Fruit fly (Drosophila melanogaster) whole organism, prepupa: Measurements from ENCODE around the gene Ccn.

Experiments used
- Blimp-1 ChIP-seq: fragments of 200-800 bp; sonication (Bioruptor generic); optimal IDR thresholded peaks from 3 replicates; lab custom pipeline; 2017; ENCODE audit warnings: missing biosample characterization, missing genetic modification characterization, mild to moderate bottlenecking, moderate library complexity, missing genetic modification reagents
- CG10669 ChIP-seq: fragments of 200-800 bp; sonication (Bioruptor generic); optimal IDR thresholded peaks from 3 replicates; lab custom pipeline; 2018; ENCODE audit warnings: missing biosample characterization, mild to moderate bottlenecking, missing genetic modification characterization, moderate library complexity
- CG11294 ChIP-seq: fragments of 200-800 bp; sonication (Bioruptor generic); IDR thresholded peaks from 2 replicates; pipeline ENCODE4 v1.3.6; 2022; ENCODE audit warnings: missing biosample characterization, missing genetic modification characterization
- CG11902 ChIP-seq: fragments of 200-800 bp; sonication (Bioruptor generic); optimal IDR thresholded peaks from 3 replicates; lab custom pipeline; 2016; ENCODE audit warnings: missing biosample characterization, missing genetic modification characterization
- CG15336 ChIP-seq: fragments of 200-800 bp; sonication (Bioruptor generic); IDR thresholded peaks from 2 replicates; pipeline ENCODE4 v1.3.6; 2022; ENCODE audit warnings: missing biosample characterization, missing genetic modification characterization
- CG1621 ChIP-seq: fragments of 200-800 bp; sonication (Bioruptor generic); optimal IDR thresholded peaks from 3 replicates; lab custom pipeline; 2018; ENCODE audit warnings: missing biosample characterization, mild to moderate bottlenecking, missing genetic modification characterization
- CG3032 ChIP-seq: fragments of 200-800 bp; optimal IDR thresholded peaks from 2 replicates; lab custom pipeline; 2019; ENCODE audit warnings: missing biosample characterization, mild to moderate bottlenecking, missing genetic modification characterization, moderate library complexity
- CG31627 ChIP-seq: fragments of 200-800 bp; sonication (Bioruptor generic); optimal IDR thresholded peaks from 3 replicates; lab custom pipeline; 2016; ENCODE audit warnings: missing biosample characterization, missing genetic modification characterization
- CG34406 ChIP-seq: fragments of 200-800 bp; sonication (Bioruptor generic); optimal IDR thresholded peaks from 3 replicates; lab custom pipeline; 2016; ENCODE audit warnings: missing biosample characterization, missing genetic modification characterization
- CG3919 ChIP-seq: fragments of 200-800 bp; sonication (Bioruptor generic); optimal IDR thresholded peaks from 3 replicates; lab custom pipeline; 2016; ENCODE audit warnings: missing biosample characterization, missing genetic modification characterization
- CG6163 ChIP-seq: fragments of 200-800 bp; sonication (Bioruptor generic); IDR thresholded peaks from 3 replicates; pipeline ENCODE4 v1.3.6; 2022; ENCODE audit warnings: missing biosample characterization, missing genetic modification characterization
- CG6276 ChIP-seq: fragments of 200-800 bp; sonication (Bioruptor generic); optimal IDR thresholded peaks from 2 replicates; lab custom pipeline; 2017; ENCODE audit warnings: missing biosample characterization, mild to moderate bottlenecking, missing genetic modification characterization
- CG6792 ChIP-seq: fragments of 200-800 bp; sonication (Bioruptor generic); optimal IDR thresholded peaks from 3 replicates; lab custom pipeline; 2016; ENCODE audit warnings: missing biosample characterization, missing genetic modification characterization
- CG6808 ChIP-seq: fragments of 200-800 bp; sonication (Bioruptor generic); optimal IDR thresholded peaks from 3 replicates; lab custom pipeline; 2017; ENCODE audit warnings: missing biosample characterization, missing genetic modification characterization, mild to moderate bottlenecking, moderate library complexity, missing genetic modification reagents
- CG6854 ChIP-seq: fragments of 200-800 bp; sonication (Bioruptor generic); optimal IDR thresholded peaks from 2 replicates; lab custom pipeline; 2017; ENCODE audit warnings: missing biosample characterization, mild to moderate bottlenecking, missing genetic modification characterization
- CG8119 ChIP-seq: fragments of 200-800 bp; sonication (Bioruptor generic); IDR thresholded peaks from 3 replicates; pipeline ENCODE4 v1.3.6; 2022; ENCODE audit warnings: missing biosample characterization, missing genetic modification characterization
- CG8319 ChIP-seq: fragments of 200-800 bp; sonication (Bioruptor generic); optimal IDR thresholded peaks from 3 replicates; lab custom pipeline; 2016; ENCODE audit warnings: missing biosample characterization, missing genetic modification characterization
- Eip75B ChIP-seq: fragments of 200-800 bp; sonication (Bioruptor generic); optimal IDR thresholded peaks from 3 replicates; lab custom pipeline; 2016; ENCODE audit warnings: missing biosample characterization, missing genetic modification characterization
- Eip78C ChIP-seq: fragments of 200-800 bp; sonication (Bioruptor generic); peaks from one replicate; lab custom pipeline; 2016; ENCODE audit warnings: missing biosample characterization, missing genetic modification characterization
- Ets21C ChIP-seq: fragments of 200-800 bp; sonication (Bioruptor generic); optimal IDR thresholded peaks from 3 replicates; lab custom pipeline; 2016; ENCODE audit warnings: missing biosample characterization, missing genetic modification characterization
- Ets96B ChIP-seq: fragments of 200-800 bp; optimal IDR thresholded peaks from 2 replicates; lab custom pipeline; 2019; ENCODE audit warnings: missing biosample characterization, mild to moderate bottlenecking, missing genetic modification characterization, moderate library complexity
- Gug ChIP-seq: fragments of 200-800 bp; sonication (Bioruptor generic); IDR thresholded peaks from 2 replicates; pipeline ENCODE4 v1.3.6; 2022; ENCODE audit warnings: missing biosample characterization, missing genetic modification characterization
- Hr38 ChIP-seq: sonication (Bioruptor generic); optimal IDR thresholded peaks from 2 replicates; lab custom pipeline; 2016; ENCODE audit warnings: missing biosample characterization, missing genetic modification characterization
- Hr39 ChIP-seq: fragments of 200-800 bp; sonication (Bioruptor generic); optimal IDR thresholded peaks from 2 replicates; lab custom pipeline; 2016; ENCODE audit warnings: missing biosample characterization, missing genetic modification characterization
- Hr4 ChIP-seq: fragments of 200-800 bp; sonication (Bioruptor generic); optimal IDR thresholded peaks from 3 replicates; lab custom pipeline; 2016; ENCODE audit warnings: missing biosample characterization, missing genetic modification characterization
- Lpt ChIP-seq: fragments of 200-800 bp; sonication (Bioruptor generic); optimal IDR thresholded peaks from 3 replicates; lab custom pipeline; 2016; ENCODE audit warnings: missing biosample characterization, missing genetic modification characterization
- Met ChIP-seq: fragments of 200-800 bp; sonication (Bioruptor generic); optimal IDR thresholded peaks from 3 replicates; lab custom pipeline; 2016; ENCODE audit warnings: missing biosample characterization, missing genetic modification characterization
- OdsH ChIP-seq: fragments of 200-800 bp; sonication (Bioruptor generic); optimal IDR thresholded peaks from 3 replicates; lab custom pipeline; 2016; ENCODE audit warnings: missing biosample characterization, missing genetic modification characterization
- Smox ChIP-seq: fragments of 200-800 bp; sonication (Bioruptor generic); optimal IDR thresholded peaks from 3 replicates; lab custom pipeline; 2016; ENCODE audit warnings: missing biosample characterization, missing genetic modification characterization
- Sox102F ChIP-seq: fragments of 200-800 bp; sonication (Bioruptor generic); optimal IDR thresholded peaks from 2 replicates; lab custom pipeline; 2016; ENCODE audit warnings: missing biosample characterization, mild to moderate bottlenecking, missing genetic modification characterization
- Sox14 ChIP-seq: fragments of 200-800 bp; sonication (Bioruptor generic); optimal IDR thresholded peaks from 3 replicates; lab custom pipeline; 2016; ENCODE audit warnings: missing biosample characterization, missing genetic modification characterization
- acj6 ChIP-seq: fragments of 200-800 bp; sonication (Bioruptor generic); optimal IDR thresholded peaks from 3 replicates; lab custom pipeline; 2016; ENCODE audit warnings: missing biosample characterization, missing genetic modification characterization
- cyc ChIP-seq: fragments of 200-800 bp; sonication (Bioruptor generic); optimal IDR thresholded peaks from 3 replicates; lab custom pipeline; 2016; ENCODE audit warnings: missing biosample characterization, missing genetic modification characterization
- dac ChIP-seq: fragments of 200-800 bp; sonication (Bioruptor generic); optimal IDR thresholded peaks from 2 replicates; lab custom pipeline; 2017; ENCODE audit warnings: missing biosample characterization, mild to moderate bottlenecking, missing genetic modification characterization
- eg ChIP-seq: fragments of 200-800 bp; sonication (Bioruptor generic); IDR thresholded peaks from 3 replicates; pipeline ENCODE4 v1.3.6; 2022; ENCODE audit warnings: missing biosample characterization, missing genetic modification characterization
- esn ChIP-seq: fragments of 200-800 bp; sonication (Bioruptor generic); optimal IDR thresholded peaks from 2 replicates; lab custom pipeline; 2016; ENCODE audit warnings: missing biosample characterization, mild to moderate bottlenecking, missing genetic modification characterization, moderate library complexity
- fd59A ChIP-seq: fragments of 200-800 bp; sonication (Bioruptor generic); optimal IDR thresholded peaks from 2 replicates; lab custom pipeline; 2017; ENCODE audit warnings: missing biosample characterization, mild to moderate bottlenecking, missing genetic modification characterization, missing genetic modification reagents
- fd85E ChIP-seq: fragments of 200-800 bp; sonication (Bioruptor generic); optimal IDR thresholded peaks from 3 replicates; lab custom pipeline; 2016; ENCODE audit warnings: missing biosample characterization, missing genetic modification characterization
- lz ChIP-seq: fragments of 200-800 bp; sonication (Bioruptor generic); optimal IDR thresholded peaks from 3 replicates; lab custom pipeline; 2016; ENCODE audit warnings: missing biosample characterization, missing genetic modification characterization
- net ChIP-seq: fragments of 200-800 bp; sonication (Bioruptor generic); optimal IDR thresholded peaks from 3 replicates; lab custom pipeline; 2016; ENCODE audit warnings: missing biosample characterization, missing genetic modification characterization
- pdm3 ChIP-seq: fragments of 200-800 bp; sonication (Bioruptor generic); optimal IDR thresholded peaks from 3 replicates; lab custom pipeline; 2016; ENCODE audit warnings: missing biosample characterization, missing genetic modification characterization
- salr ChIP-seq, 2 experiments: fragments of 200-800 bp; sonication (Bioruptor generic); optimal IDR thresholded peaks; 3 replicates each; lab custom pipeline; 2016 to 2018; ENCODE audit warnings: missing biosample characterization in 2 of 2, missing genetic modification characterization in 2 of 2, mild to moderate bottlenecking in 1 of 2
- spab ChIP-seq: fragments of 200-800 bp; sonication (Bioruptor generic); optimal IDR thresholded peaks from 2 replicates; lab custom pipeline; 2017; ENCODE audit warnings: missing biosample characterization, mild to moderate bottlenecking, missing genetic modification characterization, missing genetic modification reagents
- ss ChIP-seq, 2 experiments: fragments of 200-800 bp; sonication (Bioruptor generic); optimal IDR thresholded peaks; 2 replicates in 1 of 2; 3 replicates in 1 of 2; lab custom pipeline; 2017 to 2018; ENCODE audit warnings: mild to moderate bottlenecking in 2 of 2, missing biosample characterization in 2 of 2, missing genetic modification characterization in 2 of 2, moderate library complexity in 1 of 2
- svp ChIP-seq: fragments of 200-800 bp; sonication (Bioruptor generic); peaks from one replicate; lab custom pipeline; 2016; ENCODE audit warnings: missing biosample characterization, missing genetic modification characterization
- topi ChIP-seq: fragments of 200-800 bp; sonication (Bioruptor generic); optimal IDR thresholded peaks from 3 replicates; lab custom pipeline; 2016; ENCODE audit warnings: missing biosample characterization, missing genetic modification characterization

Ccn gene

dm6 chr3L:17657728-17658379, 32.0 kb upstream of the Ccn start (continued):
- TF ChIP-seq CG8319 (GFP tag; lab: Kevin White, UChicago), result peak; percentile 54
- TF ChIP-seq Hr39, result peak; percentile 60
- TF ChIP-seq CG8119, result peak; percentile 87
- peak; percentile 95 for TF ChIP-seq Eip78C
- TF ChIP-seq svp, result peak; percentile 89
- TF ChIP-seq Sox102F (GFP tag; lab: Kevin White, UChicago), result peak; percentile 76
- TF ChIP-seq topi (GFP tag; lab: Kevin White, UChicago), result peak; percentile 75
- peak; percentile 38 for TF ChIP-seq Ets21C (GFP tag; lab: Kevin White, UChicago)
- TF ChIP-seq CG6808 (GFP tag; lab: Kevin White, UChicago), result peak; percentile 84
- peak; percentile 66; the same call in 1 of the 2 replicates for TF ChIP-seq CG11294 (GFP tag; lab: Robert Waterston, UW)
- TF ChIP-seq, all 60 proteins: peak for 56

dm6 chr3L:17658423-17659267, 31.2 kb upstream of the Ccn start:
- TF ChIP-seq CG6808 (GFP tag; lab: Kevin White, UChicago) (no peak), CG34406 (peak; percentile 19), CG1621 (tag; lab: Kevin White, UChicago) (no peak), OdsH (peak; percentile 71), esn (GFP tag; lab: Kevin White, UChicago) (peak; percentile 59), Smox (GFP tag; lab: Kevin White, UChicago) (peak; percentile 51), Eip78C (peak; percentile 83), Blimp-1 (GFP tag; lab: Kevin White, UChicago) (no peak), Ets96B (peak; percentile 30), CG11902 (peak; percentile 25), Sox102F (GFP tag; lab: Kevin White, UChicago) (peak; percentile 71), svp (peak; percentile 78), net (peak; percentile 52), Ets21C (GFP tag; lab: Kevin White, UChicago) (peak; percentile 48), Met (peak; percentile 63), Lpt (GFP tag; lab: Kevin White, UChicago) (no peak), eg (peak; percentile 91), salr (GFP tag; optimal IDR thresholded peaks at IDR 0.05; lab: Kevin White, UChicago) (peak in 1 of 2 experiments; percentile 45), Gug (GFP tag; lab: Robert Waterston, UW) (peak; percentile 57; the same call in 1 of the 2 replicates), CG6854 (GFP tag; lab: Kevin White, UChicago) (no peak), fd85E (GFP tag; lab: Kevin White, UChicago) (no peak), CG6792 (GFP tag; lab: Kevin White, UChicago) (peak; percentile 24), CG31627 (GFP tag; lab: Kevin White, UChicago) (peak; percentile 80), Eip75B (GFP tag; lab: Kevin White, UChicago) (peak; percentile 39), CG11294 (GFP tag; lab: Robert Waterston, UW) (peak; percentile 80), dac (peak; percentile 52), Hr4 (peak; percentile 82), Hr38 (peak; percentile 28), CG10669 (GFP tag; lab: Kevin White, UChicago) (peak; percentile 36), Sox14 (peak; percentile 73), CG8319 (GFP tag; lab: Kevin White, UChicago) (peak; percentile 12), CG6276 (peak; percentile 30), lz (GFP tag; lab: Kevin White, UChicago) (peak; percentile 66), spab (GFP tag; lab: Kevin White, UChicago) (no peak), fd59A (no peak), CG8119 (peak; percentile 61), pdm3 (GFP tag; lab: Kevin White, UChicago) (peak; percentile 62), topi (GFP tag; lab: Kevin White, UChicago) (peak; percentile 45), CG15336 (GFP tag; lab: Robert Waterston, UW) (peak; percentile 82), ss (GFP tag; optimal IDR thresholded peaks at IDR 0.05; lab: Kevin White, UChicago) (no peak), cyc (GFP tag; lab: Kevin White, UChicago) (peak; percentile 67), CG6163 (GFP tag; lab: Robert Waterston, UW) (peak; percentile 82), CG3032 (tag; lab: Kevin White, UChicago) (no peak), CG3919 (GFP tag; lab: Kevin White, UChicago) (peak; percentile 33), acj6 (GFP tag; lab: Kevin White, UChicago) (peak; percentile 61)
